ENCODE assay signal across 6 fruit fly cellular contexts in genomic region chr3L:16037048-16037477, dm6.
TF ChIP-seq lines count a peak whose summit lies in the region.

No protein-coding gene starts in this region.

- TF ChIP-seq CTCF in S2 (optimal IDR thresholded peaks at IDR 0.05; lab: Kevin White, UChicago), result peak; percentile 55 to 73
- TF ChIP-seq CTCF in whole organism, embryonic (GFP tag; optimal IDR thresholded peaks at IDR 0.05; lab: Kevin White, UChicago), result peak; percentile 77

TF ChIP-seq in whole organism, adult, 20 proteins besides CTCF, POLR2A, EP300 and RAD21:
- TF ChIP-seq CG33017 (tag; optimal IDR thresholded peaks at IDR 0.05; lab: Kevin White, UChicago) (no peak), toe (GFP tag; optimal IDR thresholded peaks at IDR 0.05; lab: Kevin White, UChicago) (peak; percentile 16), bab1 (GFP tag; optimal IDR thresholded peaks at IDR 0.05; lab: Kevin White, UChicago) (peak; percentile 83), CG5204 (GFP tag; optimal IDR thresholded peaks at IDR 0.05; lab: Kevin White, UChicago) (peak; percentile 46), Crg-1 (GFP tag; optimal IDR thresholded peaks at IDR 0.05; lab: Kevin White, UChicago) (peak; percentile 41), Clk (GFP tag; optimal IDR thresholded peaks at IDR 0.05; lab: Kevin White, UChicago) (peak; percentile 4), CG7045 (GFP tag; optimal IDR thresholded peaks at IDR 0.05; lab: Kevin White, UChicago) (peak; percentile 51), kay (GFP tag; lab: Kevin White, UChicago; ENCODE audit: borderline replicate concordance) (peak; percentile 98), CG1620 (GFP tag; optimal IDR thresholded peaks at IDR 0.05; lab: Kevin White, UChicago) (peak; percentile 31), Hr96 (GFP tag; optimal IDR thresholded peaks at IDR 0.05; lab: Kevin White, UChicago) (peak; percentile 31), CG12768 (GFP tag; optimal IDR thresholded peaks at IDR 0.05; lab: Kevin White, UChicago) (no peak), ovo (GFP tag; optimal IDR thresholded peaks at IDR 0.05; lab: Kevin White, UChicago) (peak; percentile 27), CG7101 (tag; optimal IDR thresholded peaks at IDR 0.05; lab: Kevin White, UChicago) (peak; percentile 58), CG11617 (GFP tag; optimal IDR thresholded peaks at IDR 0.05; lab: Kevin White, UChicago) (no peak), cic (GFP tag; optimal IDR thresholded peaks at IDR 0.05; lab: Kevin White, UChicago) (no peak), CG14711 (tag; optimal IDR thresholded peaks at IDR 0.05; lab: Kevin White, UChicago) (peak; percentile 52), tj (GFP tag; optimal IDR thresholded peaks at IDR 0.05; lab: Kevin White, UChicago) (no peak)

TF ChIP-seq in whole organism, embryonic, 481 proteins besides CTCF, POLR2A, EP300 and RAD21 (continues in another document):
- no peak for TF ChIP-seq bowl (GFP tag; IDR thresholded peaks at IDR 0.05; lab: Robert Waterston, UW)
- TF ChIP-seq NFAT (GFP tag; IDR thresholded peaks at IDR 0.05; lab: Robert Waterston, UW), result peak; percentile 85
- peak; percentile 12 for TF ChIP-seq kah (GFP tag; optimal IDR thresholded peaks at IDR 0.05; lab: Kevin White, UChicago)
- TF ChIP-seq CG42726 (GFP tag; IDR thresholded peaks at IDR 0.05; lab: Robert Waterston, UW; ENCODE audit: partially characterized antibody), result no peak
- TF ChIP-seq nau (GFP tag; optimal IDR thresholded peaks at IDR 0.05; lab: Kevin White, UChicago), result peak; percentile 60
- peak; percentile 43 for TF ChIP-seq NK7.1 (GFP tag; optimal IDR thresholded peaks at IDR 0.05; lab: Kevin White, UChicago)
- peak; percentile 53 to 76 for TF ChIP-seq chif (GFP tag; optimal IDR thresholded peaks at IDR 0.05; lab: Kevin White, UChicago)
- 0 out of 2 replicates have a peak, but pooled peaks have one; percentile 28 for TF ChIP-seq CG10959 (GFP tag; IDR thresholded peaks at IDR 0.05; lab: Robert Waterston, UW)
- TF ChIP-seq cg (GFP tag; optimal IDR thresholded peaks at IDR 0.05; lab: Kevin White, UChicago), result no peak
- TF ChIP-seq Tbp (GFP tag; optimal IDR thresholded peaks at IDR 0.05; lab: Kevin White, UChicago), result no peak
- peak; percentile 99 for TF ChIP-seq Lhr (GFP tag; optimal IDR thresholded peaks at IDR 0.05; lab: Kevin White, UChicago)
- peak; percentile 59 for TF ChIP-seq da (GFP tag; optimal IDR thresholded peaks at IDR 0.05; lab: Kevin White, UChicago)
- peak; percentile 81 for TF ChIP-seq gem (tag; optimal IDR thresholded peaks at IDR 0.05; lab: Kevin White, UChicago)
- TF ChIP-seq odd (GFP tag; optimal IDR thresholded peaks at IDR 0.05; lab: Kevin White, UChicago), result peak; percentile 65
- peak; percentile 18 for TF ChIP-seq lbe (GFP tag; optimal IDR thresholded peaks at IDR 0.05; lab: Kevin White, UChicago)
- TF ChIP-seq ERR (GFP tag; optimal IDR thresholded peaks at IDR 0.05; lab: Kevin White, UChicago), result peak; percentile 53
- TF ChIP-seq E2f1 (GFP tag; IDR thresholded peaks at IDR 0.05; lab: Robert Waterston, UW), result peak; percentile 79
- TF ChIP-seq Usf (GFP tag; optimal IDR thresholded peaks at IDR 0.05; lab: Kevin White, UChicago), result peak; percentile 28

TF ChIP-seq in whole organism, prepupa, 60 proteins besides CTCF, POLR2A, EP300 and RAD21 (continues in another document):
- TF ChIP-seq CG16779 (tag; optimal IDR thresholded peaks at IDR 0.05; lab: Kevin White, UChicago) (peak; percentile 55), CG11294 (GFP tag; IDR thresholded peaks at IDR 0.05; lab: Robert Waterston, UW) (peak; percentile 64), dsx (GFP tag; optimal IDR thresholded peaks at IDR 0.05; lab: Kevin White, UChicago; ENCODE audit: poor library complexity, severe bottlenecking) (peak; percentile 42), CG4318 (GFP tag; optimal IDR thresholded peaks at IDR 0.05; lab: Kevin White, UChicago) (peak; percentile 35), dac (GFP tag; optimal IDR thresholded peaks at IDR 0.05; lab: Kevin White, UChicago) (peak; percentile 9), CG10669 (GFP tag; optimal IDR thresholded peaks at IDR 0.05; lab: Kevin White, UChicago) (peak; percentile 68), fkh (GFP tag; optimal IDR thresholded peaks at IDR 0.05; lab: Kevin White, UChicago) (peak; percentile 43), fd59A (GFP tag; optimal IDR thresholded peaks at IDR 0.05; lab: Kevin White, UChicago) (peak; percentile 39), CG1621 (tag; optimal IDR thresholded peaks at IDR 0.05; lab: Kevin White, UChicago) (peak; percentile 66), pdm3 (GFP tag; optimal IDR thresholded peaks at IDR 0.05; lab: Kevin White, UChicago) (peak; percentile 75), esn (GFP tag; optimal IDR thresholded peaks at IDR 0.05; lab: Kevin White, UChicago) (peak; percentile 78), Hr39 (GFP tag; optimal IDR thresholded peaks at IDR 0.05; lab: Kevin White, UChicago) (peak; percentile 78), CG6854 (GFP tag; optimal IDR thresholded peaks at IDR 0.05; lab: Kevin White, UChicago) (peak; percentile 42), svp (GFP tag; lab: Kevin White, UChicago) (peak; percentile 88), CG6163 (GFP tag; IDR thresholded peaks at IDR 0.05; lab: Robert Waterston, UW) (peak; percentile 85), topi (GFP tag; optimal IDR thresholded peaks at IDR 0.05; lab: Kevin White, UChicago) (peak; percentile 65), net (GFP tag; optimal IDR thresholded peaks at IDR 0.05; lab: Kevin White, UChicago) (peak; percentile 67), CG9139 (GFP tag; optimal IDR thresholded peaks at IDR 0.05; lab: Kevin White, UChicago) (no peak), OdsH (GFP tag; optimal IDR thresholded peaks at IDR 0.05; lab: Kevin White, UChicago) (peak; percentile 70), Eip78C (GFP tag; lab: Kevin White, UChicago) (peak; percentile 94)

TF ChIP-seq in whole organism, pupa, 21 proteins besides CTCF, POLR2A, EP300 and RAD21:
- peak; percentile 49 for TF ChIP-seq Pif1B (GFP tag; optimal IDR thresholded peaks at IDR 0.05; lab: Kevin White, UChicago)
- TF ChIP-seq CG17806 (tag; optimal IDR thresholded peaks at IDR 0.05; lab: Kevin White, UChicago), result peak; percentile 70
- no peak for TF ChIP-seq EcR (GFP tag; optimal IDR thresholded peaks at IDR 0.05; lab: Kevin White, UChicago)
- peak; percentile 57; the same call in 1 of the 2 replicates for TF ChIP-seq rn (GFP tag; IDR thresholded peaks at IDR 0.05; lab: Robert Waterston, UW)
- peak; percentile 61 for TF ChIP-seq D1 (tag; optimal IDR thresholded peaks at IDR 0.05; lab: Kevin White, UChicago)
- TF ChIP-seq CG15710 (tag; optimal IDR thresholded peaks at IDR 0.05; lab: Kevin White, UChicago), result peak; percentile 65
- peak; percentile 62 for TF ChIP-seq CG9948 (tag; optimal IDR thresholded peaks at IDR 0.05; lab: Kevin White, UChicago)
- TF ChIP-seq CG10348 (GFP tag; IDR thresholded peaks at IDR 0.05; lab: Robert Waterston, UW), result no peak
- peak; percentile 90 for TF ChIP-seq CG4496 (GFP tag; IDR thresholded peaks at IDR 0.05; lab: Robert Waterston, UW)
- peak; percentile 70 for TF ChIP-seq CG8159 (tag; optimal IDR thresholded peaks at IDR 0.05; lab: Kevin White, UChicago)
- peak; percentile 90 for TF ChIP-seq Ets98B (GFP tag; IDR thresholded peaks at IDR 0.05; lab: Robert Waterston, UW)
- TF ChIP-seq CG13204 (GFP tag; optimal IDR thresholded peaks at IDR 0.05; lab: Kevin White, UChicago), result peak; percentile 8
- TF ChIP-seq Snoo (tag; optimal IDR thresholded peaks at IDR 0.05; lab: Kevin White, UChicago), result peak; percentile 75
- peak; percentile 86 for TF ChIP-seq CG12605 (GFP tag; IDR thresholded peaks at IDR 0.05; lab: Robert Waterston, UW)
- TF ChIP-seq Pif1A (GFP tag; optimal IDR thresholded peaks at IDR 0.05; lab: Kevin White, UChicago), result peak; percentile 82
- peak; percentile 70 for TF ChIP-seq CG32121 (GFP tag; IDR thresholded peaks at IDR 0.05; lab: Robert Waterston, UW)
- TF ChIP-seq gl (tag; optimal IDR thresholded peaks at IDR 0.05; lab: Kevin White, UChicago), result peak; percentile 59
- TF ChIP-seq CG8301 (tag; optimal IDR thresholded peaks at IDR 0.05; lab: Kevin White, UChicago), result peak; percentile 80
- TF ChIP-seq fd96Ca (GFP tag; IDR thresholded peaks at IDR 0.05; lab: Robert Waterston, UW), result peak; percentile 80
- TF ChIP-seq CG34367 (tag; optimal IDR thresholded peaks at IDR 0.05; lab: Kevin White, UChicago), result peak; percentile 65
- TF ChIP-seq CG14655 (GFP tag; optimal IDR thresholded peaks at IDR 0.05; lab: Kevin White, UChicago), result peak; percentile 76

TF ChIP-seq in whole organism, wandering third instar larva, 38 proteins besides CTCF, POLR2A, EP300 and RAD21 (continues in another document):
- TF ChIP-seq Sp1 (GFP tag; optimal IDR thresholded peaks at IDR 0.05; lab: Kevin White, UChicago), result peak; percentile 47
- TF ChIP-seq dsf (GFP tag; optimal IDR thresholded peaks at IDR 0.05; lab: Kevin White, UChicago; ENCODE audit: borderline replicate concordance), result no peak
- peak; percentile 46 for TF ChIP-seq Hr83 (GFP tag; optimal IDR thresholded peaks at IDR 0.05; lab: Kevin White, UChicago; ENCODE audit: poor library complexity, severe bottlenecking)
- no peak for TF ChIP-seq Vsx2 (GFP tag; optimal IDR thresholded peaks at IDR 0.05; lab: Kevin White, UChicago; ENCODE audit: partially characterized antibody)
- TF ChIP-seq psq (GFP tag; optimal IDR thresholded peaks at IDR 0.05; lab: Kevin White, UChicago), result peak; percentile 21
- TF ChIP-seq h (GFP tag; optimal IDR thresholded peaks at IDR 0.05; lab: Kevin White, UChicago), result peak; percentile 70
- no peak for TF ChIP-seq Rel (GFP tag; optimal IDR thresholded peaks at IDR 0.05; lab: Kevin White, UChicago)
- peak; percentile 22 for TF ChIP-seq Rel (tag; optimal IDR thresholded peaks at IDR 0.05; lab: Kevin White, UChicago)
- TF ChIP-seq ey (GFP tag; optimal IDR thresholded peaks at IDR 0.05; lab: Kevin White, UChicago), result peak; percentile 54
- peak; percentile 52 for TF ChIP-seq Jra (GFP tag; optimal IDR thresholded peaks at IDR 0.05; lab: Kevin White, UChicago)
- peak; percentile 63 for TF ChIP-seq HLH106 (tag; optimal IDR thresholded peaks at IDR 0.05; lab: Kevin White, UChicago)
- peak; percentile 31 for TF ChIP-seq CG32264 (GFP tag; optimal IDR thresholded peaks at IDR 0.05; lab: Kevin White, UChicago)
- TF ChIP-seq tai (GFP tag; optimal IDR thresholded peaks at IDR 0.05; lab: Kevin White, UChicago), result peak; percentile 18
- peak; percentile 31 for TF ChIP-seq dmrt93B (GFP tag; optimal IDR thresholded peaks at IDR 0.05; lab: Kevin White, UChicago)
- no peak for TF ChIP-seq pan (optimal IDR thresholded peaks at IDR 0.05; lab: Kevin White, UChicago)
- TF ChIP-seq CG9705 (GFP tag; optimal IDR thresholded peaks at IDR 0.05; lab: Kevin White, UChicago), result peak; percentile 4
- no peak for TF ChIP-seq CrebA (GFP tag; optimal IDR thresholded peaks at IDR 0.05; lab: Kevin White, UChicago; ENCODE audit: borderline replicate concordance)
- TF ChIP-seq rgr (GFP tag; optimal IDR thresholded peaks at IDR 0.05; lab: Kevin White, UChicago), result peak; percentile 76
- peak; percentile 66 for TF ChIP-seq brk (GFP tag; optimal IDR thresholded peaks at IDR 0.05; lab: Kevin White, UChicago)
- TF ChIP-seq foxo (GFP tag; optimal IDR thresholded peaks at IDR 0.05; lab: Kevin White, UChicago), result peak in 1 of 2 experiments; percentile 75
- no peak for TF ChIP-seq lola (GFP tag; optimal IDR thresholded peaks at IDR 0.05; lab: Kevin White, UChicago)
- peak; percentile 73 for TF ChIP-seq fru (GFP tag; optimal IDR thresholded peaks at IDR 0.05; lab: Kevin White, UChicago)
- TF ChIP-seq Hr78 (GFP tag; optimal IDR thresholded peaks at IDR 0.05; lab: Kevin White, UChicago), result no peak
